Worm (Caenorhabditis elegans): ENCODE measurements around the gene paqr-2.

ce11 chrIII:5405628-5406084 lies 25.9 kb upstream of the paqr-2 start, which contains the start of the genes W03A5.2 and Y32H12A.8:
- TF ChIP-seq pha-4 (tag; optimal IDR thresholded peaks at IDR 0.05) (no peak), lsl-1 (GFP tag; optimal IDR thresholded peaks at IDR 0.05) (no peak), hrde-1 (tag; optimal IDR thresholded peaks at IDR 0.05; ENCODE audit: borderline replicate concordance) (no peak), B0019.2 (GFP tag; conservative IDR thresholded peaks at IDR 0.05) (no peak), somi-1 (GFP tag; optimal IDR thresholded peaks at IDR 0.05) (no peak), B0035.1 (tag; optimal IDR thresholded peaks at IDR 0.05) (no peak)
